Fruit fly (Drosophila melanogaster) whole organism, prepupa: ENCODE data around the gene EloA.
A peak's percentile ranks its signal among the peaks of the same experiment; 100 is the strongest.

Experiments used
- Blimp-1 ChIP-seq: fragments of 200-800 bp; sonication (Bioruptor generic); optimal IDR thresholded peaks from 3 replicates; lab custom pipeline; 2017; ENCODE audit warnings: missing biosample characterization, missing genetic modification characterization, mild to moderate bottlenecking, moderate library complexity, missing genetic modification reagents
- CG10669 ChIP-seq: fragments of 200-800 bp; sonication (Bioruptor generic); optimal IDR thresholded peaks from 3 replicates; lab custom pipeline; 2018; ENCODE audit warnings: missing biosample characterization, mild to moderate bottlenecking, missing genetic modification characterization, moderate library complexity
- CG11294 ChIP-seq: fragments of 200-800 bp; sonication (Bioruptor generic); IDR thresholded peaks from 2 replicates; pipeline ENCODE4 v1.3.6; 2022; ENCODE audit warnings: missing biosample characterization, missing genetic modification characterization
- CG11762 ChIP-seq: fragments of 200-800 bp; sonication (Bioruptor generic); optimal IDR thresholded peaks from 3 replicates; lab custom pipeline; 2016; ENCODE audit warnings: missing biosample characterization, missing genetic modification characterization; ENCODE audit not compliant: insufficient read depth
- CG15336 ChIP-seq: fragments of 200-800 bp; sonication (Bioruptor generic); IDR thresholded peaks from 2 replicates; pipeline ENCODE4 v1.3.6; 2022; ENCODE audit warnings: missing biosample characterization, missing genetic modification characterization
- CG1621 ChIP-seq: fragments of 200-800 bp; sonication (Bioruptor generic); optimal IDR thresholded peaks from 3 replicates; lab custom pipeline; 2018; ENCODE audit warnings: missing biosample characterization, mild to moderate bottlenecking, missing genetic modification characterization
- CG16779 ChIP-seq: fragments of 200-800 bp; sonication (Bioruptor generic); optimal IDR thresholded peaks from 3 replicates; lab custom pipeline; 2017; ENCODE audit warnings: missing biosample characterization, mild to moderate bottlenecking, missing genetic modification characterization
- CG34406 ChIP-seq: fragments of 200-800 bp; sonication (Bioruptor generic); optimal IDR thresholded peaks from 3 replicates; lab custom pipeline; 2016; ENCODE audit warnings: missing biosample characterization, missing genetic modification characterization
- CG3919 ChIP-seq: fragments of 200-800 bp; sonication (Bioruptor generic); optimal IDR thresholded peaks from 3 replicates; lab custom pipeline; 2016; ENCODE audit warnings: missing biosample characterization, missing genetic modification characterization
- CG4318 ChIP-seq: fragments of 200-800 bp; sonication (Bioruptor generic); optimal IDR thresholded peaks from 3 replicates; lab custom pipeline; 2017; ENCODE audit warnings: missing biosample characterization, mild to moderate bottlenecking, missing genetic modification characterization
- CG6163 ChIP-seq: fragments of 200-800 bp; sonication (Bioruptor generic); IDR thresholded peaks from 3 replicates; pipeline ENCODE4 v1.3.6; 2022; ENCODE audit warnings: missing biosample characterization, missing genetic modification characterization
- CG6276 ChIP-seq: fragments of 200-800 bp; sonication (Bioruptor generic); optimal IDR thresholded peaks from 2 replicates; lab custom pipeline; 2017; ENCODE audit warnings: missing biosample characterization, mild to moderate bottlenecking, missing genetic modification characterization
- CG6792 ChIP-seq: fragments of 200-800 bp; sonication (Bioruptor generic); optimal IDR thresholded peaks from 3 replicates; lab custom pipeline; 2016; ENCODE audit warnings: missing biosample characterization, missing genetic modification characterization
- CG6808 ChIP-seq: fragments of 200-800 bp; sonication (Bioruptor generic); optimal IDR thresholded peaks from 3 replicates; lab custom pipeline; 2017; ENCODE audit warnings: missing biosample characterization, missing genetic modification characterization, mild to moderate bottlenecking, moderate library complexity, missing genetic modification reagents
- CG8119 ChIP-seq: fragments of 200-800 bp; sonication (Bioruptor generic); IDR thresholded peaks from 3 replicates; pipeline ENCODE4 v1.3.6; 2022; ENCODE audit warnings: missing biosample characterization, missing genetic modification characterization
- CG8319 ChIP-seq: fragments of 200-800 bp; sonication (Bioruptor generic); optimal IDR thresholded peaks from 3 replicates; lab custom pipeline; 2016; ENCODE audit warnings: missing biosample characterization, missing genetic modification characterization
- CG8632 ChIP-seq: fragments of 200-800 bp; sonication (Bioruptor generic); optimal IDR thresholded peaks from 3 replicates; lab custom pipeline; 2016; ENCODE audit warnings: missing biosample characterization, missing genetic modification characterization
- CG9139 ChIP-seq: fragments of 200-800 bp; sonication (Bioruptor generic); optimal IDR thresholded peaks from 3 replicates; lab custom pipeline; 2017; ENCODE audit warnings: missing biosample characterization, mild to moderate bottlenecking, missing genetic modification characterization
- Eip78C ChIP-seq: fragments of 200-800 bp; sonication (Bioruptor generic); peaks from one replicate; lab custom pipeline; 2016; ENCODE audit warnings: missing biosample characterization, missing genetic modification characterization
- Eip93F ChIP-seq: fragments of 200-800 bp; sonication (Bioruptor generic); optimal IDR thresholded peaks from 2 replicates; lab custom pipeline; 2016; ENCODE audit warnings: missing biosample characterization, mild to moderate bottlenecking, missing genetic modification characterization
- Ets21C ChIP-seq: fragments of 200-800 bp; sonication (Bioruptor generic); optimal IDR thresholded peaks from 3 replicates; lab custom pipeline; 2016; ENCODE audit warnings: missing biosample characterization, missing genetic modification characterization
- Ets96B ChIP-seq: fragments of 200-800 bp; optimal IDR thresholded peaks from 2 replicates; lab custom pipeline; 2019; ENCODE audit warnings: missing biosample characterization, mild to moderate bottlenecking, missing genetic modification characterization, moderate library complexity
- Hr39 ChIP-seq: fragments of 200-800 bp; sonication (Bioruptor generic); optimal IDR thresholded peaks from 2 replicates; lab custom pipeline; 2016; ENCODE audit warnings: missing biosample characterization, missing genetic modification characterization
- Hr4 ChIP-seq: fragments of 200-800 bp; sonication (Bioruptor generic); optimal IDR thresholded peaks from 3 replicates; lab custom pipeline; 2016; ENCODE audit warnings: missing biosample characterization, missing genetic modification characterization
- Smox ChIP-seq: fragments of 200-800 bp; sonication (Bioruptor generic); optimal IDR thresholded peaks from 3 replicates; lab custom pipeline; 2016; ENCODE audit warnings: missing biosample characterization, missing genetic modification characterization
- Sox102F ChIP-seq: fragments of 200-800 bp; sonication (Bioruptor generic); optimal IDR thresholded peaks from 2 replicates; lab custom pipeline; 2016; ENCODE audit warnings: missing biosample characterization, mild to moderate bottlenecking, missing genetic modification characterization
- Sox14 ChIP-seq: fragments of 200-800 bp; sonication (Bioruptor generic); optimal IDR thresholded peaks from 3 replicates; lab custom pipeline; 2016; ENCODE audit warnings: missing biosample characterization, missing genetic modification characterization
- Sox15 ChIP-seq: fragments of 200-800 bp; sonication (Bioruptor generic); optimal IDR thresholded peaks from 3 replicates; lab custom pipeline; 2016; ENCODE audit warnings: missing biosample characterization, missing genetic modification characterization
- acj6 ChIP-seq: fragments of 200-800 bp; sonication (Bioruptor generic); optimal IDR thresholded peaks from 3 replicates; lab custom pipeline; 2016; ENCODE audit warnings: missing biosample characterization, missing genetic modification characterization
- cyc ChIP-seq: fragments of 200-800 bp; sonication (Bioruptor generic); optimal IDR thresholded peaks from 3 replicates; lab custom pipeline; 2016; ENCODE audit warnings: missing biosample characterization, missing genetic modification characterization
- dsx ChIP-seq: fragments of 200-800 bp; optimal IDR thresholded peaks from 3 replicates; lab custom pipeline; 2019; ENCODE audit warnings: missing biosample characterization, mild to moderate bottlenecking, missing genetic modification characterization, moderate library complexity; ENCODE audit not compliant: poor library complexity, severe bottlenecking
- eg ChIP-seq: fragments of 200-800 bp; sonication (Bioruptor generic); IDR thresholded peaks from 3 replicates; pipeline ENCODE4 v1.3.6; 2022; ENCODE audit warnings: missing biosample characterization, missing genetic modification characterization
- fkh ChIP-seq: fragments of 200-800 bp; sonication (Bioruptor generic); optimal IDR thresholded peaks from 3 replicates; lab custom pipeline; 2017; ENCODE audit warnings: missing biosample characterization, mild to moderate bottlenecking, missing genetic modification characterization, moderate library complexity
- lz ChIP-seq: fragments of 200-800 bp; sonication (Bioruptor generic); optimal IDR thresholded peaks from 3 replicates; lab custom pipeline; 2016; ENCODE audit warnings: missing biosample characterization, missing genetic modification characterization
- salr ChIP-seq, 2 experiments: fragments of 200-800 bp; sonication (Bioruptor generic); optimal IDR thresholded peaks; 3 replicates each; lab custom pipeline; 2016 to 2018; ENCODE audit warnings: missing biosample characterization in 2 of 2, missing genetic modification characterization in 2 of 2, mild to moderate bottlenecking in 1 of 2
- spab ChIP-seq: fragments of 200-800 bp; sonication (Bioruptor generic); optimal IDR thresholded peaks from 2 replicates; lab custom pipeline; 2017; ENCODE audit warnings: missing biosample characterization, mild to moderate bottlenecking, missing genetic modification characterization, missing genetic modification reagents
- ss ChIP-seq, 2 experiments: fragments of 200-800 bp; sonication (Bioruptor generic); optimal IDR thresholded peaks; 2 replicates in 1 of 2; 3 replicates in 1 of 2; lab custom pipeline; 2017 to 2018; ENCODE audit warnings: mild to moderate bottlenecking in 2 of 2, missing biosample characterization in 2 of 2, missing genetic modification characterization in 2 of 2, moderate library complexity in 1 of 2
- svp ChIP-seq: fragments of 200-800 bp; sonication (Bioruptor generic); peaks from one replicate; lab custom pipeline; 2016; ENCODE audit warnings: missing biosample characterization, missing genetic modification characterization
- topi ChIP-seq: fragments of 200-800 bp; sonication (Bioruptor generic); optimal IDR thresholded peaks from 3 replicates; lab custom pipeline; 2016; ENCODE audit warnings: missing biosample characterization, missing genetic modification characterization
- vri ChIP-seq: fragments of 200-800 bp; sonication (Bioruptor generic); optimal IDR thresholded peaks from 3 replicates; lab custom pipeline; 2016; ENCODE audit warnings: missing biosample characterization, mild to moderate bottlenecking, missing genetic modification characterization

EloA gene

DNA sequence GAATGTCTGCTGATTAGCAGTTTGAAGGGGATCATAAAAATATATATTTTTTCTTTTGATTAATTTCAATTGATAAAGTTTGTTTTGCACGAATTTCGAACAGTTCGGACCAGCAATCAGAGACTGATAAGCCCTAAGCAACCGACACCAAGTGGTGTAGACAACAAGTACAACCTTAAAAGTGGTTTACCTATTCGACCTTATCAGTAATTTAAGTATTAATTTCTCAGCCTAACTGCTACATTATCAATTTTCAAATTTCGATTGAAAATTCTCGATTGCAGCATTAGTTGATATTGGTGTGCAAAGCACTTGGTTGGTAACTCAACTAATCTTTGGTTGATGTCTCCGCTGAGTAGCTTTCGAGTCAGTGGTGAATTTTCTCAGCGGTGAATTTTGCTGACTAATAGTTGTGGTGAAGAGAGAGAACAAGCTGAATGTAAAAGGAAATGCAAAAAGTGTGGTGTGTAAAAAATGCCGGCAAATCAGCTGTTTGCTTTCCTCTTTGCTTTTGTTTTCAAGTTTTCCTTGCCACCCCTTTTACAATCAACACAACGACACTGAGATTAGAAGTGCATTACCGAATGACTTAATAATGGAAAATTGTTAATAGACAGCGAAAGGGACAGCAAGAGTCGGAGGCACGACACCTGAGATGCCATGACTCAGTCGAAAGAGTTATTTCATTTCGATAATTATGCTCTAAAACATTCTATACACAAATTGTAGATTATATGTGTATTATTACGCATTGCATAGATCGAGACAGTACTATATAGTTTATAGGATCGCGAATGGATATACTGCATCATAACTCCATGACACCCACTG is 36.5 kb upstream of the EloA start (continued):
- TF ChIP-seq CG10669 (GFP tag; lab: Kevin White, UChicago) (no peak), CG9139 (GFP tag; lab: Kevin White, UChicago) (no peak), vri (GFP tag; lab: Kevin White, UChicago) (peak; percentile 82), eg (GFP tag; lab: Robert Waterston, UW) (peak; percentile 60; the same call in 2 of the 3 replicates), CG34406 (GFP tag; lab: Kevin White, UChicago) (no peak), Hr4 (peak; percentile 5), CG8119 (peak; percentile 64; the same call in 2 of the 3 replicates), Sox15 (GFP tag; lab: Kevin White, UChicago) (no peak), Sox102F (GFP tag; lab: Kevin White, UChicago) (peak; percentile 29), CG3919 (GFP tag; lab: Kevin White, UChicago) (peak; percentile 27), salr (GFP tag; optimal IDR thresholded peaks at IDR 0.05; lab: Kevin White, UChicago) (no peak), CG8632 (no peak), CG6163 (GFP tag; lab: Robert Waterston, UW) (peak; percentile 77; the same call in 2 of the 3 replicates), Hr39 (GFP tag; lab: Kevin White, UChicago) (no peak), CG11294 (GFP tag; lab: Robert Waterston, UW) (no peak)

DNA sequence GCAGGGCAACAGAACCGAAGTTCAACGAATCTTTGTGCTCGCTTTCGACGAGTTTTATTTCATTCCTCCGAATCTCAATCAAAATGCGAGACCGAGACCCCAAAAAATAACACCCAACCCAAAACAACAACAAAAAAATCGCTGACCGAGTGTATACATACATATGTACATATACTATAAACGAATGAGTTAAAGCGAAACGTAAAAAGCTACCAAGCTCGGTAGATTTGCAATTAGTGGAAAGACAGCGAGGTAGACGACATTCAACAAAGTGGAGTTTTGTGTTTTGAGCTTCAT is 36.0 kb upstream of the EloA start:
- peak; percentile 75 for TF ChIP-seq svp (GFP tag; lab: Kevin White, UChicago)
- peak; percentile 32 for TF ChIP-seq Eip78C
- no peak for TF ChIP-seq CG11294 (GFP tag; lab: Robert Waterston, UW)
- no peak for TF ChIP-seq CG11762 (GFP tag; lab: Kevin White, UChicago)
- no peak for TF ChIP-seq dsx (GFP tag; lab: Kevin White, UChicago)
- TF ChIP-seq, all 60 proteins: peak for 2

DNA sequence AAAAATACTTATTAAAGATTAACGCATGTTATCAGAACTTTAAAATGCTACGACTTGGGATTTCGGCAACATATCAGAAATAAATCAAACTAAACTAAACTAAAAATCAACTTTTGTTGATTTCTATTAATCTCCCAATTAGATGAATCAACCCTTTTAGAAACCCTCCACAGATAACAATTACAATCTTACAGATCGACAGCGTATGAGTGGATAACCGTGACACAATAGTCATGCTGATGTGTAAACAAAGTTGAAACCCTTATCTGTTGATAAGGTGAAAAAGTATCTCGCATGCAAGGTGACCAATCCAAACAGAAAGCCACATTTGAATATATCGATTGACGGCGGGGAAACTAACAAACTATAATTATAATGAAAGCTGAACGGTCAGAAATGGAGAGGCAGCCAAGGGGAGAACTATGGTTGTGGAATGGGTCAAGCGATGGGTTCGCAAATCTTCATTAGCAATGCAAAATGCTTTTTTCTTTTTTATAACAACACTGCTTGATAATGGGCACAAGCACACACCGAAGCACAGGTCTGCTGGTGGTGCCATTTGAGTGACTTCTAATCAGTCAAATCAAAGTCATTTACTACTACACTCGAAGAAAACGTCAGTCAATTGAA is 34.1 kb upstream of the EloA start:
- TF ChIP-seq fkh (GFP tag; lab: Kevin White, UChicago): peak; percentile 9
- TF ChIP-seq topi (GFP tag; lab: Kevin White, UChicago): no peak
- peak; percentile 40 for TF ChIP-seq vri (GFP tag; lab: Kevin White, UChicago)
- 0 out of 3 replicates have a peak, but pooled peaks have one; percentile 41 for TF ChIP-seq eg (GFP tag; lab: Robert Waterston, UW)

- TF ChIP-seq CG16779 (no peak), CG4318 (GFP tag; lab: Kevin White, UChicago) (no peak), Sox14 (GFP tag; lab: Kevin White, UChicago) (no peak), CG6792 (GFP tag; lab: Kevin White, UChicago) (no peak), CG8319 (GFP tag; lab: Kevin White, UChicago) (no peak), CG10669 (GFP tag; lab: Kevin White, UChicago) (no peak), Eip78C (peak; percentile 71), Blimp-1 (GFP tag; lab: Kevin White, UChicago) (peak; percentile 89), Smox (GFP tag; lab: Kevin White, UChicago) (no peak), CG9139 (GFP tag; lab: Kevin White, UChicago) (no peak), CG6808 (GFP tag; lab: Kevin White, UChicago) (no peak), CG11294 (GFP tag; lab: Robert Waterston, UW) (no peak), lz (GFP tag; lab: Kevin White, UChicago) (peak; percentile 20), CG15336 (GFP tag; lab: Robert Waterston, UW) (peak; percentile 61), CG1621 (tag; lab: Kevin White, UChicago) (no peak), CG3919 (GFP tag; lab: Kevin White, UChicago) (no peak), spab (GFP tag; lab: Kevin White, UChicago) (no peak), Ets96B (no peak), CG6276 (no peak), Ets21C (GFP tag; lab: Kevin White, UChicago) (no peak), Eip93F (no peak), acj6 (GFP tag; lab: Kevin White, UChicago) (no peak), ss (GFP tag; optimal IDR thresholded peaks at IDR 0.05; lab: Kevin White, UChicago) (no peak), CG6163 (GFP tag; lab: Robert Waterston, UW) (no peak), Sox102F (GFP tag; lab: Kevin White, UChicago) (peak; percentile 35), CG8119 (no peak), cyc (no peak)
Observed at dm6 chr3R:23220239-23221002, 30.9 kb upstream of the EloA start.
